Worm (Caenorhabditis elegans) whole organism, early embryonic: ENCODE data around the gene ZK856.7.

ENCODE experiments used
- B0310.2 ChIP-seq: sonication (generic microtip); optimal IDR thresholded peaks from 2 replicates; lab custom pipeline; 2016; ENCODE audit warnings: mild to moderate bottlenecking, missing genetic modification characterization, missing compliant biosample characterization
- aly-1 ChIP-seq: sonication (generic microtip); optimal IDR thresholded peaks from 2 replicates; lab custom pipeline; 2016; ENCODE audit warnings: missing genetic modification characterization, missing compliant biosample characterization
- ama-1 ChIP-seq: fragments of 150-350 bp; optimal IDR thresholded peaks from 2 replicates; lab custom pipeline; 2014
- flt-1 ChIP-seq: fragments of 200-800 bp; sonication (Bioruptor generic); IDR thresholded peaks from 2 replicates; pipeline ENCODE4 v1.3.6; 2022; ENCODE audit warnings: missing genetic modification characterization, missing compliant biosample characterization
- hmg-4 ChIP-seq: fragments of 200-800 bp; sonication (Bioruptor generic); optimal IDR thresholded peaks from 2 replicates; lab custom pipeline; 2018; ENCODE audit warnings: mild to moderate bottlenecking, missing genetic modification characterization, missing compliant biosample characterization
- hnd-1 ChIP-seq: sonication (generic microtip); optimal IDR thresholded peaks from 2 replicates; lab custom pipeline; 2016; ENCODE audit warnings: missing genetic modification characterization, missing compliant biosample characterization
- tbx-37 ChIP-seq: fragments of 200-800 bp; sonication (Bioruptor generic); conservative IDR thresholded peaks from 2 replicates; pipeline ENCODE4 v1.3.6; 2022; ENCODE audit warnings: missing genetic modification reagents, missing genetic modification characterization, missing compliant biosample characterization

DNA sequence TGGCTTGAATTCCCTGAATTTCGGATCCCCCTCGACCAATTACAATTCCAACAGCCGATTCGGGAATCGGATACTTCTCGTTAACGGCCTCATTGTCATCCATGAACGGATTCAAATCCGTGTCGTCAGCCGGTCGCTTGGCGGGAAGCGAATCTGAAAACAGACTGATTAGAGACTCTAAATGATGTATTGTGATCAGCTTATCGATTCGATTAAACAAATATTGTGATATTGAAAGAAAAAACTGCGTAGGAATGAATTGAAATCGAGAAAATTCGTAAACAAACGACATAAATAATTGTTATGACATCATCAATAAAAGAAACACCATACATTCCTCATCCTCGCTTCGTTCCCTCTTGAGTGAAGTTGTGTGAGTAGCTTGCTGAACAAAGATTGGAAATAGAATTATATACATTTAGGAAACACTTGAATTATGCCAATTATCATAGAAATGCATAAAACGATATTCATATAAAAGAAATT, 36.1 kb downstream of the ZK856.7 start:
- TF ChIP-seq aly-1 (tag; lab: Kevin White, UChicago) (no peak), ama-1 (no peak), hnd-1 (tag; lab: Kevin White, UChicago) (no peak), B0310.2 (tag; lab: Kevin White, UChicago) (no peak), flt-1 (GFP tag; lab: Robert Waterston, UW) (no peak), hmg-4 (GFP tag; lab: Kevin White, UChicago) (no peak), tbx-37 (GFP tag; lab: Robert Waterston, UW) (no peak)
